Fruit fly (Drosophila melanogaster) S2 (cell line): Measurements from ENCODE around the gene CG4367.

Source experiments
- CG8478 ChIP-seq: fragments of >200 bp; optimal IDR thresholded peaks from 2 replicates; lab custom pipeline; 2018
- CTCF ChIP-seq, 2 experiments: fragments of >200 bp; optimal IDR thresholded peaks; 2 replicates each; lab custom pipeline; 2018

The CG4367 gene

dm6 chr3R:20261225-20261968, 43.4 kb downstream of the CG4367 start:
- TF ChIP-seq CG8478 (lab: Kevin White, UChicago): no peak
- no peak for TF ChIP-seq CTCF (optimal IDR thresholded peaks at IDR 0.05; lab: Kevin White, UChicago)

dm6 chr3R:20260382-20260781, 44.4 kb downstream of the CG4367 start:
- no peak for TF ChIP-seq CG8478 (lab: Kevin White, UChicago)
- TF ChIP-seq CTCF (optimal IDR thresholded peaks at IDR 0.05; lab: Kevin White, UChicago): no peak

- TF ChIP-seq CG8478 (lab: Kevin White, UChicago) (no peak), CTCF (optimal IDR thresholded peaks at IDR 0.05; lab: Kevin White, UChicago) (no peak)
Measured at dm6 chr3R:20259440-20260170, 45.2 kb downstream of the CG4367 start.

dm6 chr3R:20258799-20259405, 45.9 kb downstream of the CG4367 start:
- TF ChIP-seq CG8478 (lab: Kevin White, UChicago): no peak
- no peak for TF ChIP-seq CTCF (optimal IDR thresholded peaks at IDR 0.05; lab: Kevin White, UChicago)

dm6 chr3R:20257937-20258334, 46.8 kb downstream of the CG4367 start:
- TF ChIP-seq CG8478 (lab: Kevin White, UChicago) (no peak), CTCF (optimal IDR thresholded peaks at IDR 0.05; lab: Kevin White, UChicago) (no peak)

- TF ChIP-seq CG8478 (lab: Kevin White, UChicago): no peak
- no peak for TF ChIP-seq CTCF (optimal IDR thresholded peaks at IDR 0.05; lab: Kevin White, UChicago)
Measured at dm6 chr3R:20257180-20257936, 47.4 kb downstream of the CG4367 start.

- no peak for TF ChIP-seq CTCF (optimal IDR thresholded peaks at IDR 0.05; lab: Kevin White, UChicago)
- TF ChIP-seq CG8478 (lab: Kevin White, UChicago): no peak
Measured at dm6 chr3R:20256278-20256979, 48.3 kb downstream of the CG4367 start.

- TF ChIP-seq CTCF (optimal IDR thresholded peaks at IDR 0.05; lab: Kevin White, UChicago) (no peak), CG8478 (lab: Kevin White, UChicago) (no peak)
Measured at dm6 chr3R:20254231-20255126, 50.3 kb downstream of the CG4367 start.
